Fruit fly (Drosophila melanogaster): ENCODE measurements around the gene Tollo.

Tollo gene

DNA sequence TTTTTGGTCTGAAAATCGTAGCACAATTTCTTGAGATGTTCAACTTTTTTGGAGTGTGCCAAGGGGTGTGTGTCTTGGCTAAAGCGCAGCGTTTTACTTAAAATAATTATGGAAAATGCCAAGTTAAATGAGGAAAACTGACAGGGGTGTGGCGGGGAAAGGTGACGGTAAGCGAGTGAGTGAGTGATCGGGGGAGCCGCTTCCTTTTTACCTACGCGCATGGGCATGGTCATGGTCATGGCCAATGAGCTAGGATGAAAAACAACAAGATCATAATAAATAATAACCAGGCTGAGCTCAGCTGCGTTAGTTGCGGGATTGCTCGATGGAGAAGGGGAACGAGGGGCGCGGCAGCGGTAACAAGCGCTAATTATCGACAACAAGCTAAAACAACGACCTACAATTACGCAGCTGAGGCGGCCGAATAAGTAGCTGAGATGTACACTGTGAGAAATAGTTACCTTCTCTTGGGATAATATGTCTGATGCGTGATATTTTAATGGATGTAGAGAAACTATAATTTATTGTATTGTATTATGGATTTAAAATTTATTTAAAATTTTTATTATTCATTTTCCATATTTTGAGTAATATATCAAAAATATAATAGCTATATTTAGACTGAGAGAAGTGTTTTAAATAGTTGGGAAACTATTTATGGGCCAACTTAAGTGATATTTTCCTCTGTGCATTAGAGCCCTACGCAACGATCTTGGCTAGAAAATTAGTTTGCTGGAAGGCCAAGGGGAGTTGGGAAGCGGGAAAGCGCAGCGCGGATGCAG lies 29.0 kb downstream of the Tollo start:
- TF ChIP-seq noc (tag; optimal IDR thresholded peaks at IDR 0.05): no peak

DNA sequence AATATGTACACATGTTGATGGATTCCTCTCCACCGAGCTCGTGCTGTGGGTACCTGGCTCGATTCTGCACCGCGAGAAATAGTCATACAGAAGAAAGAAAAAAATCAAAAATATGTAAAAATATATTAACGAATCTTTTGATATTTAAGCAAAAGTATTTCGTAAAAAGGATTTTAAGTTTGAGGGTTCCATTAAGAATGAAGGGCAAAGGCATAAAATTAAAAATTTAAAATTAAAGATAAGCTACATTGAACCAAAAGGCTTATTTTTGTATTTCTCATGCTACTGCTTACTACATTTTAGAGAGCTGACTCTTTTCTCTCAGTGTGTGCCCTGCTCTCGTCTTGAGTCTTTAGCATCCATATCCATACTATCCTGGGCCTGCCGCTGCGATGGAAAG lies 31.2 kb downstream of the Tollo start:
- no peak for TF ChIP-seq noc (tag; optimal IDR thresholded peaks at IDR 0.05)

DNA sequence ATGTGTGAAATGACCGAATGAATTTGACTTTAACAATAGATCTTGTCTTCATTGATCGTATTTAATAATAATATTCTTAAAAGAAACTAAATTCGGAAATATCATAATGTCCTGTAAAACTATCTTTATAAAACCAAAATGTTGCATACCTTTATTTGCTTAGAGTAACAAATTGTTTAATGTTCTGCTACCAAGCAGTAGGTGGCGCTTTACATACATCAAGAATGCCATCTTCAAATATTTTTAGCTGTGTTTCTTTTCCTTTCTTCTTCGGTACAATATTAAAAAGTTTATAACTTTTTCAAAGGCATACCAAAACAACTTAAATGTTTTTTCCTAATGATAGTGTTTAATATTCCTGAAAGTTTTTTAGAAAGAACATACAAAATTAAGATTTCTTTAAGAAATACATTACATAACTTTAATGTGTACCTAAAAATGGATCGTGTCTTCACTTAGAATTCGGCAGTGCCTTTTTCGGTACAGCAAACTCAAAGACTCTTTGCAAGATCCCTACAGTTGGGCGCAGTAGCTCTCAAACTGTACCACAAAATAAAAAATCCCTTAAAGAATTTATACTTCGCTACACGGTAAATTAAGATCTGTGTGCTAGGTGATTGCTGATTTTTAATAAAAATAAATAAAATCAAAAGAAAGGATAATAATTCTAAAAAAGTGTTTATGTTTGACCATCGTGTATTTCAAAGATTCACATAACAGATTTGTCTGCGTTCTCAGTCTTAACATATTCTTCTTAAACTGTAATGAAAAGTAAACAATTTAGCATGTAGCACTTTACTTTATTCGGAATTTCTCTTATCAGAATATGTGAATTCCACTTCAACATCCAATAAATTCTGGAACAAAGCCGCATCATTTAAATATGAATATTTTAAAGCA lies 32.5 kb downstream of the Tollo start:
- no peak for TF ChIP-seq noc (tag; optimal IDR thresholded peaks at IDR 0.05)

DNA sequence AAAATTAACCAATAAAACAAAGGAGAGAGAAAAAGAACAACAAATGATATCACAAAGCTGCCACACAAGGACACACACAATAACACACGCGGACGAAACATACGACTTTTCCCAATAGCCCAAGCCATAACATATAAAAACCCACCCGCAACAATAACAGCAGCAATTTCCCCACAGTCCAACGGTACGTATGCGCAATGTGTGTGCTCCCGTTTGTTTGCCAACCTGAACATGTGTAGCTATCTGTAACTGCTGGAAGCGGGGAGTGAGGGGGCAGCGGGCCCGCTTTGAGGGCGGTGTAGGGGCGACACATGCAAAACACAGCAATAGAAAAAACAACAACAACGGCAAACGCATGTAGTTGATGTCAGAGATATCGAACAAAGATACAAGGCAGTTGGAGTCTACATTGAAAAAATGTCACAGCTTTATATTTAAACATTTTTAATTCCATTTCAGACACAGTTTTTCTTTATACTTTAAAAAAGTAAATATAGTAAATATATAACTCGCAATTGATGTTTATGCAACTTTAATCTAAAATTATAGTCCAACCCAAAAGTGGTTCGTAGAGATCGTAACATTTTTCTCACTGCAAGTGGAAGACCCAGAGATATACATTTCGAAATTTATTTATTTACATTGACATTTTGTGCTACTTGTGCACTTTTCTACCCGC lies 33.4 kb downstream of the Tollo start:
- no peak for TF ChIP-seq noc (tag; optimal IDR thresholded peaks at IDR 0.05)

DNA sequence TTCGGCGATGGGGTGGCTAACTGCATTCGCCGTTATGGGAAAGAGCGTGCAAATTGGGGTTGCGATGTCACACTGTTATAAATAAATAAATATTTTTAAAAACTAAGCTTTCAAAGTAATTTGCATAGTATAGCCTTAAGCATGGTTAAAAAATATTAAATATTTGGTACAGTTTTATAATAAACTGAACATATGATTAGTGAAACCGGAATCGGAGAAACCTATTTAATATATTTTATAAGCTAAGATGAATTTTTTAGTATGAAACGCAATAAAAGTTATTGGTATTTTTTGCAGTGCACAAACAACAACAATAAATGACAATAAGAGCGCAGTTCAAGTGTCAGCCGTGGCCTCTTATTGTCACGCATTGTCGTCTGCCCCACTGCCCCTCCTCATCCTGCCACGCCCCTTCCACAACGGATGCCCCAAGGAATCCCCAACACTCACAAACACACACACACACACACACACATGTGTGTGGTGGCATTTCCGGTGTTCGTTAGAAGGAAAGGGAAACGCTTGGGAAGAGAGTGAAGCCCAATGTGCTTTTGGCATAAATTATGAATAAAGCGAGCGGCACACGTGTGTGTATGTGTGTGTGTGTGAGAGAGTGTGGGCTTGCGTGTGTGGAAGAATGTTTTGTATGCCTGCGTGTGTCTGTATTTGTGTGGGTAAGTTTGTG lies 40.2 kb downstream of the Tollo start:
- TF ChIP-seq noc (tag; optimal IDR thresholded peaks at IDR 0.05): no peak

DNA sequence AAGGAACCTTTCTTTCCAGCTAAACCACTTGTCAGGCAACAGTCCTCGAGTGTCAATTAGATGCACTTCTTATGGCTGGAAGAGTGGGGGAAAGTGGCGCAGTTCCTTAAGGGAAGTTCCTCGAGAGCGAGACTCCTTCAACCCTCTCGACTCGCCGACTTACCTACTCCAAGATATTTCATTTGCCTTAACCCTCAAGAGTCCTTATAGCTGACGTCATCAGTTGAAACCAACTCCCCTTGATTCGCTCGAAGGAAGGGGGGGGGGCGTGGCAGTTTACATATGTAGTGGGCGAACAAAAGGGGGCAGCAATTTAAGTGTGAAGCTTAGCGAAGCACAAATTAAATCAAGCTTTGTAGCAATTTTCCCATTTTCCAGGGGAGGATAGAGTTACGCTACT lies 45.6 kb downstream of the Tollo start:
- no peak for TF ChIP-seq noc (tag; optimal IDR thresholded peaks at IDR 0.05)

DNA sequence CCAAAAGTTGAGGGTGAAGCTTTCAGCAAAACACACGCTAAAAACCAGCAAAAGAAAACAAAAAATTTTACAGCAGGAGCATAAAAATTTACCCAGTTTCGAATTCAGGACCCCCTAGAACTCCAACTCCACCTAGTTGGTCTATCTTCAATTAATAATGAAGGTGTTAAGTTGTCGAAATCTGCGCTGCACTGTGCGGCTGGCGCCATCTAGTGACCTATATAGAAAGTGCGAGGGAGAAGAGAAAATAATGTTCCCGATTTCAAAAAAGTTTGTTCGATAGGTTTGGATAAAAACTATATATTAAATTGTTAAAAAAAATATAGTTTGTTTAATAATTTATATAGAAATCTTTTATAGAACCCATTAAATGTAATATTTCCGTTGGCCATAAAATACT lies 51.5 kb downstream of the Tollo start:
- no peak for TF ChIP-seq noc (tag; optimal IDR thresholded peaks at IDR 0.05)

DNA sequence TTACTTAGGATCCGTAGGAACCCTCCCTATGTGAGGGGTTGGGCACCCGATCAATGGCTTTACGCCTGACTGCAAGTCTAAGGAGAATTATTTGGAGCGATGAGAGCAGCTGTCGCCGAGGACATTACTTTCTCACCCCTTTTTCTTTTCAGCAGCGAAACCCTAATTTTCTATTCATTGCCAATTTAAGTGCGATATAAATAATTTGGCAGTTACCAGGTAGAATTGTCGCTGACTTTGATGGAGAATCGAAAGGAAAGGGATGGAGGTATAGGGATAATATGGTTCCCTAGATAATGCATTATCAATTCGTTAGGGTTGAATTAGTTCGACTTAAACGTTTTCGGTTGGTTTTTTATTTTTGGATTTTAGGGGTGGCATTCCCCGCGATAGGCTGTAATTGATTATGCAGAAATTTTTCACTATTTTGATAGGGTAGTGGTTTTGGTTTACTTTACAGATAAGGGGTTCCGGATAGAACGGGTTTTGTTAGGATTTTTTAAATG lies 53.9 kb downstream of the Tollo start:
- TF ChIP-seq noc (tag; optimal IDR thresholded peaks at IDR 0.05): no peak

Data from whole organism, larva.